Worm (Caenorhabditis elegans) whole organism, early embryonic: Measurements from ENCODE around the gene T03F7.7.

Experiments
- ama-1 ChIP-seq: fragments of 150-350 bp; optimal IDR thresholded peaks from 2 replicates; lab custom pipeline; 2014
- flt-1 ChIP-seq: fragments of 200-800 bp; sonication (Bioruptor generic); IDR thresholded peaks from 2 replicates; pipeline ENCODE4 v1.3.6; 2022; ENCODE audit warnings: missing genetic modification characterization, missing compliant biosample characterization

- TF ChIP-seq flt-1 (GFP tag; lab: Robert Waterston, UW) (no peak), ama-1 (lab: Kevin White, UChicago) (no peak)
Measured at ce11 chrV:11312904-11313303, 1.7 kb downstream of the T03F7.7 start.
